Worm (Caenorhabditis elegans) whole organism, L4 larva: ENCODE measurements around the gene ani-2.

Source experiments
- lin-39 ChIP-seq: fragments of 150-350 bp; optimal IDR thresholded peaks from 2 replicates; lab custom pipeline; 2014; ENCODE audit warnings: missing biosample characterization, missing genetic modification reagents, missing genetic modification characterization
- mep-1 ChIP-seq: fragments of 150-350 bp; sonication (generic microtip); optimal IDR thresholded peaks from 3 replicates; lab custom pipeline; 2014; ENCODE audit warnings: missing biosample characterization, missing genetic modification characterization
- pqm-1 ChIP-seq: sonication (generic microtip); optimal IDR thresholded peaks from 2 replicates; lab custom pipeline; 2017; ENCODE audit warnings: missing biosample characterization, missing genetic modification characterization
- tra-1 ChIP-seq: fragments of 200-800 bp; sonication (Bioruptor generic); IDR thresholded peaks from 2 replicates; pipeline ENCODE4 v1.3.6; 2022; ENCODE audit warnings: missing genetic modification reagents, missing genetic modification characterization, missing compliant biosample characterization
- unc-39 ChIP-seq: sonication (generic microtip); optimal IDR thresholded peaks from 2 replicates; lab custom pipeline; 2017; ENCODE audit warnings: missing biosample characterization, missing genetic modification characterization
- zip-2 ChIP-seq: fragments of 150-350 bp; optimal IDR thresholded peaks from 2 replicates; lab custom pipeline; 2014; ENCODE audit warnings: missing biosample characterization, missing genetic modification characterization

- TF ChIP-seq unc-39 (tag; lab: Kevin White, UChicago) (no peak), tra-1 (GFP tag; lab: Robert Waterston, UW) (no peak), lin-39 (tag; lab: Kevin White, UChicago) (no peak), mep-1 (no peak), zip-2 (tag; lab: Kevin White, UChicago) (no peak), pqm-1 (tag; lab: Kevin White, UChicago) (no peak)
Observed at ce11 chrII:6376693-6377092, 11.5 kb upstream of the ani-2 start.
